Worm (Caenorhabditis elegans) whole organism, late embryonic: ENCODE measurements around the gene glb-7.

Source experiments
- C38D4.7 ChIP-seq: fragments of 200-800 bp; sonication (Bioruptor generic); optimal IDR thresholded peaks from 2 replicates; lab custom pipeline; 2018; ENCODE audit warnings: mild to moderate bottlenecking, missing genetic modification characterization, moderate library complexity, missing compliant biosample characterization
- F13H6.1 ChIP-seq: sonication (generic microtip); optimal IDR thresholded peaks from 2 replicates; lab custom pipeline; 2016; ENCODE audit warnings: missing genetic modification characterization, missing compliant biosample characterization
- K02D7.2 ChIP-seq: sonication (generic microtip); optimal IDR thresholded peaks from 2 replicates; lab custom pipeline; 2017; ENCODE audit warnings: mild to moderate bottlenecking, missing genetic modification characterization, missing compliant biosample characterization
- K09A11.1 ChIP-seq: sonication (generic microtip); optimal IDR thresholded peaks from 2 replicates; lab custom pipeline; 2017; ENCODE audit warnings: antibody characterized with exemption, mild to moderate bottlenecking, missing genetic modification characterization, missing compliant biosample characterization; ENCODE audit not compliant: insufficient read depth
- ahr-1 ChIP-seq: sonication (generic microtip); optimal IDR thresholded peaks from 2 replicates; lab custom pipeline; 2016; ENCODE audit warnings: missing genetic modification characterization, missing compliant biosample characterization
- ceh-18 ChIP-seq: sonication (generic microtip); optimal IDR thresholded peaks from 2 replicates; lab custom pipeline; 2016; ENCODE audit warnings: missing genetic modification characterization, missing compliant biosample characterization
- ceh-19 ChIP-seq: fragments of 200-800 bp; sonication (Bioruptor generic); optimal IDR thresholded peaks from 2 replicates; lab custom pipeline; 2018; ENCODE audit warnings: mild to moderate bottlenecking, missing genetic modification characterization, missing compliant biosample characterization
- ceh-24 ChIP-seq: sonication (generic microtip); optimal IDR thresholded peaks from 2 replicates; lab custom pipeline; 2016; ENCODE audit warnings: mild to moderate bottlenecking, missing genetic modification characterization, missing compliant biosample characterization
- ceh-34 ChIP-seq: sonication (generic microtip); optimal IDR thresholded peaks from 2 replicates; lab custom pipeline; 2016; ENCODE audit warnings: mild to moderate bottlenecking, missing genetic modification characterization, missing compliant biosample characterization
- ceh-48 ChIP-seq: sonication (generic microtip); optimal IDR thresholded peaks from 2 replicates; lab custom pipeline; 2016; ENCODE audit warnings: missing genetic modification characterization, inconsistent platforms, missing compliant biosample characterization
- ceh-6 ChIP-seq: fragments of 200-800 bp; sonication (Bioruptor generic); optimal IDR thresholded peaks from 2 replicates; lab custom pipeline; 2018; ENCODE audit warnings: mild to moderate bottlenecking, missing genetic modification characterization, missing compliant biosample characterization
- ceh-9 ChIP-seq: sonication (generic microtip); optimal IDR thresholded peaks from 2 replicates; lab custom pipeline; 2016; ENCODE audit warnings: mild to moderate bottlenecking, missing genetic modification characterization, inconsistent platforms, missing compliant biosample characterization
- che-1 ChIP-seq: sonication (generic microtip); optimal IDR thresholded peaks from 2 replicates; lab custom pipeline; 2016; ENCODE audit warnings: mild to moderate bottlenecking, missing genetic modification characterization, missing compliant biosample characterization
- dmd-4 ChIP-seq: sonication (generic microtip); optimal IDR thresholded peaks from 2 replicates; lab custom pipeline; 2016; ENCODE audit warnings: borderline replicate concordance, missing genetic modification characterization, missing compliant biosample characterization
- dve-1 ChIP-seq: sonication (generic microtip); optimal IDR thresholded peaks from 2 replicates; lab custom pipeline; 2017; ENCODE audit warnings: antibody characterized with exemption, mild to moderate bottlenecking, missing genetic modification characterization, missing compliant biosample characterization
- elt-2 ChIP-seq: sonication (generic microtip); optimal IDR thresholded peaks from 2 replicates; lab custom pipeline; 2016; ENCODE audit warnings: missing genetic modification reagents, missing genetic modification characterization, missing compliant biosample characterization
- eyg-1 ChIP-seq: sonication (generic microtip); optimal IDR thresholded peaks from 2 replicates; lab custom pipeline; 2016; ENCODE audit warnings: missing genotype, missing genetic modification characterization, missing compliant biosample characterization
- fax-1 ChIP-seq: sonication (generic microtip); optimal IDR thresholded peaks from 2 replicates; lab custom pipeline; 2016; ENCODE audit warnings: missing genotype, missing genetic modification characterization, missing compliant biosample characterization
- fkh-6 ChIP-seq: sonication (generic microtip); optimal IDR thresholded peaks from 2 replicates; lab custom pipeline; 2016; ENCODE audit warnings: missing genetic modification characterization, missing compliant biosample characterization
- hlh-13 ChIP-seq: fragments of 200-800 bp; sonication (Bioruptor generic); optimal IDR thresholded peaks from 2 replicates; lab custom pipeline; 2018; ENCODE audit warnings: mild to moderate bottlenecking, missing genetic modification characterization, missing compliant biosample characterization
- hlh-15 ChIP-seq: sonication (generic microtip); optimal IDR thresholded peaks from 2 replicates; lab custom pipeline; 2016; ENCODE audit warnings: missing genetic modification characterization, missing compliant biosample characterization
- hlh-30 ChIP-seq: sonication (generic microtip); optimal IDR thresholded peaks from 2 replicates; lab custom pipeline; 2017; ENCODE audit warnings: antibody characterized with exemption, missing genetic modification characterization, missing compliant biosample characterization; ENCODE audit not compliant: insufficient read depth
- hlh-8 ChIP-seq: sonication (generic microtip); optimal IDR thresholded peaks from 2 replicates; lab custom pipeline; 2016; ENCODE audit warnings: missing genotype, missing genetic modification characterization, missing compliant biosample characterization
- madf-2 ChIP-seq: sonication (generic microtip); optimal IDR thresholded peaks from 2 replicates; lab custom pipeline; 2017; ENCODE audit warnings: missing genetic modification characterization, missing compliant biosample characterization
- mec-3 ChIP-seq: sonication (generic microtip); optimal IDR thresholded peaks from 2 replicates; lab custom pipeline; 2016; ENCODE audit warnings: borderline replicate concordance, missing genetic modification characterization, missing compliant biosample characterization
- nfya-1 ChIP-seq: sonication (generic microtip); optimal IDR thresholded peaks from 2 replicates; lab custom pipeline; 2017; ENCODE audit warnings: missing genetic modification characterization, mild to moderate bottlenecking, missing compliant biosample characterization, antibody characterized with exemption, moderate library complexity
- nhr-11 ChIP-seq: fragments of 150-350 bp; optimal IDR thresholded peaks from 2 replicates; lab custom pipeline; 2014; ENCODE audit warnings: missing biosample characterization, missing genetic modification characterization
- nhr-232 ChIP-seq: sonication (generic microtip); optimal IDR thresholded peaks from 2 replicates; lab custom pipeline; 2016; ENCODE audit warnings: missing genetic modification characterization, missing compliant biosample characterization
- npax-4 ChIP-seq: sonication (generic microtip); optimal IDR thresholded peaks from 2 replicates; lab custom pipeline; 2016; ENCODE audit warnings: missing genetic modification characterization, missing compliant biosample characterization
- pax-1 ChIP-seq: fragments of 150-350 bp; optimal IDR thresholded peaks from 2 replicates; lab custom pipeline; 2014; ENCODE audit warnings: missing biosample characterization, missing genetic modification characterization
- pqm-1 ChIP-seq: sonication (generic microtip); optimal IDR thresholded peaks from 2 replicates; lab custom pipeline; 2016; ENCODE audit warnings: missing genetic modification characterization, missing compliant biosample characterization
- rnt-1 ChIP-seq: sonication (generic microtip); optimal IDR thresholded peaks from 2 replicates; lab custom pipeline; 2016; ENCODE audit warnings: missing genetic modification characterization, missing compliant biosample characterization
- ttx-3 ChIP-seq: sonication (generic microtip); optimal IDR thresholded peaks from 2 replicates; lab custom pipeline; 2016; ENCODE audit warnings: missing genetic modification reagents, missing genetic modification characterization, missing compliant biosample characterization
- unc-55 ChIP-seq: sonication (generic microtip); optimal IDR thresholded peaks from 2 replicates; lab custom pipeline; 2017; ENCODE audit warnings: missing biosample characterization, missing genetic modification reagents, missing genetic modification characterization
- zip-5 ChIP-seq: sonication (generic microtip); optimal IDR thresholded peaks from 2 replicates; lab custom pipeline; 2016; ENCODE audit warnings: missing genetic modification characterization, missing compliant biosample characterization

The glb-7 gene

ce11 chrIV:2130714-2131113 lies 8.1 kb downstream of the glb-7 start, which contains the start of gene prmt-6:
Gene prmt-6, plus strand, starts transcription at chrIV:2130965.
- TF ChIP-seq K09A11.1 (tag; lab: Kevin White, UChicago) (no peak), elt-2 (peak; percentile 80)

- no peak for TF ChIP-seq dve-1 (tag; lab: Kevin White, UChicago)
- no peak for TF ChIP-seq ceh-18 (tag; lab: Kevin White, UChicago)
- TF ChIP-seq eyg-1 (tag; lab: Kevin White, UChicago): no peak
- TF ChIP-seq hlh-13 (GFP tag; lab: Kevin White, UChicago): no peak
- no peak for TF ChIP-seq fax-1
- TF ChIP-seq nhr-11 (tag; lab: Kevin White, UChicago): no peak
- TF ChIP-seq madf-2 (tag; lab: Kevin White, UChicago): no peak
- TF ChIP-seq C38D4.7 (GFP tag; lab: Kevin White, UChicago): no peak
- no peak for TF ChIP-seq dmd-4 (tag; lab: Kevin White, UChicago)
- TF ChIP-seq ceh-34 (tag; lab: Kevin White, UChicago): no peak
- no peak for TF ChIP-seq ceh-9
- no peak for TF ChIP-seq hlh-15 (tag; lab: Kevin White, UChicago)
These were observed 10.9 kb downstream of the glb-7 start, which contains the start of gene C23H5.12 for ce11 chrIV:2133431-2133940. Gene C23H5.12, plus strand, starts transcription at chrIV:2133481.

ce11 chrIV:2136607-2137006 lies 14.0 kb downstream of the glb-7 start, which contains the start of gene test-1:
Gene test-1, plus strand, starts transcription at chrIV:2136951.
- TF ChIP-seq pqm-1 (tag; lab: Kevin White, UChicago) (no peak), hlh-8 (peak; percentile 43), unc-55 (GFP tag; lab: Kevin White, UChicago) (peak; percentile 18)
- TF ChIP-seq, all 69 proteins: peak for 2

- TF ChIP-seq fkh-6 (tag; lab: Kevin White, UChicago) (no peak), rnt-1 (no peak), pax-1 (tag; lab: Kevin White, UChicago) (no peak), mec-3 (tag; lab: Kevin White, UChicago) (no peak), zip-5 (tag; lab: Kevin White, UChicago) (no peak), K02D7.2 (tag; lab: Kevin White, UChicago) (no peak), hlh-15 (tag; lab: Kevin White, UChicago) (no peak), ceh-6 (no peak), ceh-24 (tag; lab: Kevin White, UChicago) (no peak), C38D4.7 (GFP tag; lab: Kevin White, UChicago) (no peak), ceh-19 (no peak), che-1 (tag; lab: Kevin White, UChicago) (no peak), ahr-1 (tag; lab: Kevin White, UChicago) (no peak), ceh-34 (tag; lab: Kevin White, UChicago) (no peak), nfya-1 (tag; lab: Kevin White, UChicago) (no peak), nhr-232 (tag; lab: Kevin White, UChicago) (no peak), npax-4 (tag; lab: Kevin White, UChicago) (no peak), ceh-48 (tag; lab: Kevin White, UChicago) (no peak), F13H6.1 (tag; lab: Kevin White, UChicago) (no peak), ceh-9 (no peak)
These were observed 14.9 kb downstream of the glb-7 start for ce11 chrIV:2137478-2137877.

ce11 chrIV:2140543-2140942 lies 18.0 kb downstream of the glb-7 start, which contains the start of gene C54E4.12:
Gene C54E4.12, minus strand, starts transcription at chrIV:2140643.
- TF ChIP-seq ttx-3 (tag; lab: Kevin White, UChicago): no peak
- peak; percentile 34 for TF ChIP-seq hlh-30
- no peak for TF ChIP-seq dve-1 (tag; lab: Kevin White, UChicago)
